Worm (Caenorhabditis elegans) whole organism, L4 larva: Measurements from ENCODE around the gene F47B8.14.
A peak's percentile ranks its signal among the peaks of the same experiment; 100 is the strongest.

Experiments
- D1046.2 ChIP-seq: fragments of 200-800 bp; sonication (Bioruptor generic); IDR thresholded peaks from 2 replicates; pipeline ENCODE4 v1.3.6; 2022; ENCODE audit warnings: missing genetic modification characterization, missing compliant biosample characterization
- F10B5.3 ChIP-seq: sonication (generic microtip); optimal IDR thresholded peaks from 2 replicates; lab custom pipeline; 2016; ENCODE audit warnings: mild to moderate bottlenecking, missing genetic modification characterization, missing compliant biosample characterization
- F26F4.8 ChIP-seq: fragments of 200-800 bp; sonication (Bioruptor generic); conservative IDR thresholded peaks from 2 replicates; pipeline ENCODE4 v1.3.6; 2022; ENCODE audit warnings: missing genetic modification characterization, missing compliant biosample characterization
- F37D6.2 ChIP-seq: sonication (generic microtip); optimal IDR thresholded peaks from 2 replicates; lab custom pipeline; 2016; ENCODE audit warnings: mild to moderate bottlenecking, missing genetic modification characterization, missing compliant biosample characterization
- R02D3.7 ChIP-seq: fragments of 150-350 bp; sonication (generic microtip); optimal IDR thresholded peaks from 3 replicates; lab custom pipeline; 2014; ENCODE audit warnings: missing biosample characterization, missing genetic modification characterization
- T20F7.1 ChIP-seq: fragments of 200-800 bp; sonication (Bioruptor generic); optimal IDR thresholded peaks from 2 replicates; lab custom pipeline; 2018; ENCODE audit warnings: mild to moderate bottlenecking, missing genetic modification characterization, missing compliant biosample characterization
- Y48G9A.11 ChIP-seq: fragments of 200-800 bp; sonication (Bioruptor generic); IDR thresholded peaks from 2 replicates; pipeline ENCODE4 v1.3.6; 2022; ENCODE audit warnings: missing genetic modification reagents, missing genetic modification characterization, missing compliant biosample characterization
- aha-1 ChIP-seq: fragments of 150-350 bp; peaks from one replicate; lab custom pipeline; 2014; ENCODE audit warnings: missing biosample characterization, missing genetic modification characterization
- ama-1 ChIP-seq: fragments of 150-350 bp; optimal IDR thresholded peaks from 2 replicates; lab custom pipeline; 2014; ENCODE audit warnings: inconsistent platforms, mixed read lengths
- arid-1 ChIP-seq: fragments of 200-800 bp; sonication (Bioruptor generic); conservative IDR thresholded peaks from 2 replicates; pipeline ENCODE4 v1.3.6; 2022; ENCODE audit warnings: missing genetic modification reagents, missing genetic modification characterization, missing compliant biosample characterization
- ceh-20 ChIP-seq: fragments of 200-800 bp; sonication (Bioruptor generic); IDR thresholded peaks from 2 replicates; pipeline ENCODE4 v1.3.6; 2022; ENCODE audit warnings: missing genetic modification reagents, missing genetic modification characterization, missing compliant biosample characterization
- ceh-82 ChIP-seq: sonication (generic microtip); optimal IDR thresholded peaks from 2 replicates; lab custom pipeline; 2017; ENCODE audit warnings: missing biosample characterization, missing genetic modification characterization
- ces-1 ChIP-seq: fragments of 150-350 bp; sonication (generic microtip); optimal IDR thresholded peaks from 4 replicates; lab custom pipeline; 2014; ENCODE audit warnings: missing biosample characterization, missing genetic modification reagents, missing genetic modification characterization
- daf-12 ChIP-seq: fragments of 150-350 bp; optimal IDR thresholded peaks from 2 replicates; lab custom pipeline; 2014; ENCODE audit warnings: missing biosample characterization, missing genetic modification reagents, missing genetic modification characterization
- daf-8 ChIP-seq: fragments of 200-800 bp; sonication (Bioruptor generic); IDR thresholded peaks from 2 replicates; pipeline ENCODE4 v1.3.6; 2022; ENCODE audit warnings: missing genetic modification characterization, missing compliant biosample characterization
- dpl-1 ChIP-seq: fragments of 150-350 bp; optimal IDR thresholded peaks from 2 replicates; lab custom pipeline; 2014; ENCODE audit warnings: missing biosample characterization, missing genetic modification reagents, missing genetic modification characterization
- duxl-1 ChIP-seq: sonication (generic microtip); optimal IDR thresholded peaks from 2 replicates; lab custom pipeline; 2016; ENCODE audit warnings: mild to moderate bottlenecking, missing genetic modification characterization, moderate library complexity, missing compliant biosample characterization; ENCODE audit not compliant: poor library complexity
- egl-27 ChIP-seq: sonication (generic microtip); optimal IDR thresholded peaks from 3 replicates; lab custom pipeline; 2017; ENCODE audit warnings: missing biosample characterization, missing genetic modification reagents, missing genetic modification characterization
- egl-43 ChIP-seq: fragments of 200-800 bp; sonication (Bioruptor generic); IDR thresholded peaks from 2 replicates; pipeline ENCODE4 v1.3.6; 2022; ENCODE audit warnings: missing genetic modification reagents, missing genetic modification characterization, missing compliant biosample characterization
- fos-1 ChIP-seq: fragments of 150-350 bp; optimal IDR thresholded peaks from 2 replicates; lab custom pipeline; 2014; ENCODE audit warnings: missing biosample characterization, missing genetic modification characterization
- gei-8 ChIP-seq: fragments of 200-800 bp; sonication (Bioruptor generic); optimal IDR thresholded peaks from 2 replicates; lab custom pipeline; 2018; ENCODE audit warnings: mild to moderate bottlenecking, missing genetic modification characterization, missing compliant biosample characterization
- hif-1 ChIP-seq, 2 experiments: sonication (generic microtip); optimal IDR thresholded peaks; 2 replicates each; lab custom pipeline; 2016 to 2017; ENCODE audit warnings: missing compliant biosample characterization in 2 of 2, missing genetic modification characterization in 2 of 2, missing genetic modification reagents in 2 of 2, missing genotype in 2 of 2, mild to moderate bottlenecking in 1 of 2
- hlh-11 ChIP-seq: fragments of 200-800 bp; sonication (Bioruptor generic); optimal IDR thresholded peaks from 2 replicates; lab custom pipeline; 2018; ENCODE audit warnings: mild to moderate bottlenecking, missing genetic modification characterization, missing compliant biosample characterization
- hlh-30 ChIP-seq: sonication (generic microtip); optimal IDR thresholded peaks from 2 replicates; lab custom pipeline; 2017; ENCODE audit warnings: antibody characterized with exemption, mild to moderate bottlenecking, missing genetic modification characterization, missing compliant biosample characterization; ENCODE audit not compliant: insufficient read depth
- jun-1 ChIP-seq: fragments of 150-350 bp; optimal IDR thresholded peaks from 2 replicates; lab custom pipeline; 2014; ENCODE audit warnings: missing biosample characterization, missing genetic modification reagents, missing genetic modification characterization
- lin-1 ChIP-seq: fragments of 200-800 bp; sonication (Bioruptor generic); IDR thresholded peaks from 2 replicates; pipeline ENCODE4 v1.3.6; 2022; ENCODE audit warnings: missing genetic modification reagents, missing genetic modification characterization, missing compliant biosample characterization
- lin-13 ChIP-seq: fragments of 150-350 bp; optimal IDR thresholded peaks from 2 replicates; lab custom pipeline; 2014; ENCODE audit warnings: missing biosample characterization, missing genetic modification reagents, missing genetic modification characterization
- lin-39 ChIP-seq: fragments of 150-350 bp; optimal IDR thresholded peaks from 2 replicates; lab custom pipeline; 2014; ENCODE audit warnings: missing biosample characterization, missing genetic modification reagents, missing genetic modification characterization
- madf-9 ChIP-seq: fragments of 200-800 bp; sonication (Bioruptor generic); conservative IDR thresholded peaks from 2 replicates; pipeline ENCODE4 v1.3.6; 2022; ENCODE audit warnings: missing genetic modification reagents, missing genetic modification characterization, missing compliant biosample characterization
- mep-1 ChIP-seq: fragments of 150-350 bp; sonication (generic microtip); optimal IDR thresholded peaks from 3 replicates; lab custom pipeline; 2014; ENCODE audit warnings: missing biosample characterization, missing genetic modification characterization
- mxl-2 ChIP-seq: fragments of 200-800 bp; sonication (Bioruptor generic); conservative IDR thresholded peaks from 2 replicates; pipeline ENCODE4 v1.3.6; 2022; ENCODE audit warnings: missing genetic modification reagents, missing genetic modification characterization, missing compliant biosample characterization
- mxl-3 ChIP-seq: fragments of 200-800 bp; sonication (Bioruptor generic); optimal IDR thresholded peaks from 2 replicates; lab custom pipeline; 2018; ENCODE audit warnings: mild to moderate bottlenecking, missing genetic modification characterization, missing compliant biosample characterization
- nhr-10 ChIP-seq: fragments of 150-350 bp; optimal IDR thresholded peaks from 2 replicates; lab custom pipeline; 2014; ENCODE audit warnings: missing biosample characterization, missing genetic modification characterization
- nhr-28 ChIP-seq: fragments of 150-350 bp; optimal IDR thresholded peaks from 2 replicates; lab custom pipeline; 2014; ENCODE audit warnings: missing biosample characterization, missing genetic modification characterization
- nhr-41 ChIP-seq: fragments of 200-800 bp; sonication (Bioruptor generic); IDR thresholded peaks from 2 replicates; pipeline ENCODE4 v1.3.6; 2022; ENCODE audit warnings: missing genetic modification reagents, missing genetic modification characterization, missing compliant biosample characterization
- nhr-48 ChIP-seq: sonication (generic microtip); optimal IDR thresholded peaks from 2 replicates; lab custom pipeline; 2016; ENCODE audit warnings: mild to moderate bottlenecking, missing genetic modification characterization, missing compliant biosample characterization
- nhr-77 ChIP-seq: fragments of 150-350 bp; optimal IDR thresholded peaks from 2 replicates; lab custom pipeline; 2014; ENCODE audit warnings: missing biosample characterization, missing genetic modification characterization
- pha-4 ChIP-seq, 2 experiments: fragments of 150-350 bp in 1 of 2; fragments of 200-800 bp in 1 of 2; sonication (Bioruptor generic) in 1 of 2; IDR thresholded peaks in 1 of 2; optimal IDR thresholded peaks in 1 of 2; 2 replicates each; pipeline versions ENCODE4 v1.3.6 to Lab custom; 2014 to 2022; ENCODE audit warnings: missing genetic modification characterization in 2 of 2, missing genetic modification reagents in 2 of 2, missing biosample characterization in 1 of 2, missing compliant biosample characterization in 1 of 2
- php-3 ChIP-seq: fragments of 200-800 bp; sonication (Bioruptor generic); IDR thresholded peaks from 2 replicates; pipeline ENCODE4 v1.3.6; 2022; ENCODE audit warnings: missing genetic modification reagents, missing genetic modification characterization, missing compliant biosample characterization
- pqm-1 ChIP-seq: sonication (generic microtip); optimal IDR thresholded peaks from 2 replicates; lab custom pipeline; 2017; ENCODE audit warnings: missing biosample characterization, missing genetic modification characterization
- saeg-2 ChIP-seq: fragments of 200-800 bp; sonication (Bioruptor generic); IDR thresholded peaks from 2 replicates; pipeline ENCODE4 v1.3.6; 2022; ENCODE audit warnings: missing genetic modification reagents, missing genetic modification characterization, missing compliant biosample characterization
- sdz-12 ChIP-seq: fragments of 200-800 bp; sonication (Bioruptor generic); optimal IDR thresholded peaks from 2 replicates; lab custom pipeline; 2018; ENCODE audit warnings: mild to moderate bottlenecking, missing genetic modification characterization, missing compliant biosample characterization
- snpc-1.2 ChIP-seq: fragments of 200-800 bp; sonication (Bioruptor generic); IDR thresholded peaks from 2 replicates; pipeline ENCODE4 v1.3.6; 2022; ENCODE audit warnings: missing genetic modification reagents, missing genetic modification characterization, missing compliant biosample characterization
- vab-7 ChIP-seq: fragments of 200-800 bp; sonication (Bioruptor generic); IDR thresholded peaks from 2 replicates; pipeline ENCODE4 v1.3.6; 2022; ENCODE audit warnings: missing genetic modification reagents, missing genetic modification characterization, missing compliant biosample characterization
- zfp-2 ChIP-seq: sonication (generic microtip); optimal IDR thresholded peaks from 2 replicates; lab custom pipeline; 2016; ENCODE audit warnings: mild to moderate bottlenecking, missing genetic modification characterization, missing compliant biosample characterization
- zfp-3 ChIP-seq: fragments of 200-800 bp; sonication (Bioruptor generic); conservative IDR thresholded peaks from 2 replicates; pipeline ENCODE4 v1.3.6; 2022; ENCODE audit warnings: missing genetic modification reagents, missing genetic modification characterization, missing compliant biosample characterization
- zip-2 ChIP-seq: fragments of 150-350 bp; optimal IDR thresholded peaks from 2 replicates; lab custom pipeline; 2014; ENCODE audit warnings: missing biosample characterization, missing genetic modification characterization
- ztf-11 ChIP-seq: fragments of 150-350 bp; optimal IDR thresholded peaks from 2 replicates; lab custom pipeline; 2014; ENCODE audit warnings: missing biosample characterization, missing genetic modification characterization

The F47B8.14 gene

ce11 chrV:14364586-14365248 is 44.4 kb downstream of the F47B8.14 start (continued):
- TF ChIP-seq nhr-10 (no peak), hlh-30 (tag; lab: Kevin White, UChicago) (peak; percentile 17), R02D3.7 (tag; lab: Kevin White, UChicago) (no peak), php-3 (GFP tag; lab: Robert Waterston, UW) (no peak), mxl-2 (no peak), gei-8 (no peak), daf-8 (no peak), mep-1 (tag; lab: Kevin White, UChicago) (peak; percentile 52)

ce11 chrV:14366487-14366962 is 46.2 kb downstream of the F47B8.14 start:
- TF ChIP-seq mxl-3: peak; percentile 76
- TF ChIP-seq ama-1 (lab: Kevin White, UChicago): no peak
- peak; percentile 33 for TF ChIP-seq lin-13 (GFP tag; lab: Kevin White, UChicago)
- no peak for TF ChIP-seq nhr-41 (GFP tag; lab: Robert Waterston, UW)
- no peak for TF ChIP-seq jun-1 (tag; lab: Kevin White, UChicago)
- TF ChIP-seq sdz-12: no peak
- TF ChIP-seq pha-4 (GFP tag; IDR thresholded peaks at IDR 0.05; lab: Robert Waterston, UW): peak; percentile 74; the same call in 1 of the 2 replicates
- TF ChIP-seq pha-4 (tag; optimal IDR thresholded peaks at IDR 0.05; lab: Kevin White, UChicago): no peak
- no peak for TF ChIP-seq lin-39 (tag; lab: Kevin White, UChicago)
- peak; percentile 27 for TF ChIP-seq duxl-1 (tag; lab: Kevin White, UChicago)
- no peak for TF ChIP-seq pqm-1 (tag; lab: Kevin White, UChicago)
- TF ChIP-seq T20F7.1 (GFP tag; lab: Kevin White, UChicago): no peak
- TF ChIP-seq zfp-3 (GFP tag; lab: Robert Waterston, UW): no peak
- TF ChIP-seq F10B5.3 (tag; lab: Kevin White, UChicago): peak; percentile 25
- peak; percentile 99 for TF ChIP-seq madf-9 (GFP tag; lab: Robert Waterston, UW)
- TF ChIP-seq fos-1 (tag; lab: Kevin White, UChicago): no peak
- no peak for TF ChIP-seq lin-1
- peak; percentile 6 for TF ChIP-seq zip-2 (tag; lab: Kevin White, UChicago)
- no peak for TF ChIP-seq F26F4.8 (GFP tag; lab: Robert Waterston, UW)
- no peak for TF ChIP-seq D1046.2 (GFP tag; lab: Robert Waterston, UW)
- peak; percentile 96 for TF ChIP-seq aha-1 (tag; lab: Kevin White, UChicago)
- no peak for TF ChIP-seq nhr-77
- TF ChIP-seq hif-1 (tag; optimal IDR thresholded peaks at IDR 0.05; lab: Kevin White, UChicago): peak in 1 of 2 experiments; percentile 82
- TF ChIP-seq Y48G9A.11 (GFP tag; lab: Robert Waterston, UW): no peak
- TF ChIP-seq hlh-11 (tag; lab: Kevin White, UChicago): peak; percentile 96
- peak; percentile 87 for TF ChIP-seq nhr-48
- TF ChIP-seq dpl-1 (GFP tag; lab: Kevin White, UChicago): peak; percentile 44
- TF ChIP-seq ceh-82: no peak
- no peak for TF ChIP-seq daf-8
- TF ChIP-seq vab-7 (GFP tag; lab: Robert Waterston, UW): peak; percentile 34; the same call in 1 of the 2 replicates
- TF ChIP-seq ztf-11 (tag; lab: Kevin White, UChicago): no peak
- peak; percentile 58 for TF ChIP-seq egl-27 (tag; lab: Kevin White, UChicago)
- peak; percentile 81 for TF ChIP-seq mep-1 (tag; lab: Kevin White, UChicago)
- TF ChIP-seq nhr-28 (tag; lab: Kevin White, UChicago): peak; percentile 78
- TF ChIP-seq saeg-2 (GFP tag; lab: Robert Waterston, UW): 0 out of 2 replicates have a peak, but pooled peaks have one; percentile 80
- TF ChIP-seq ceh-20 (GFP tag; lab: Robert Waterston, UW): peak; percentile 66; the same call in 1 of the 2 replicates
- peak; percentile 80 for TF ChIP-seq egl-43
- no peak for TF ChIP-seq zfp-2
- TF ChIP-seq snpc-1.2 (GFP tag; lab: Robert Waterston, UW): no peak
- peak; percentile 22 for TF ChIP-seq ces-1 (GFP tag; lab: Kevin White, UChicago)
- peak; percentile 50; the same call in 1 of the 2 replicates for TF ChIP-seq arid-1 (GFP tag; lab: Robert Waterston, UW)
- peak; percentile 46 for TF ChIP-seq daf-12 (tag; lab: Kevin White, UChicago)
- peak; percentile 87 for TF ChIP-seq F37D6.2
- TF ChIP-seq mxl-2: no peak
